Worm (Caenorhabditis elegans): ENCODE data around the gene str-255.

Gene str-255

DNA sequence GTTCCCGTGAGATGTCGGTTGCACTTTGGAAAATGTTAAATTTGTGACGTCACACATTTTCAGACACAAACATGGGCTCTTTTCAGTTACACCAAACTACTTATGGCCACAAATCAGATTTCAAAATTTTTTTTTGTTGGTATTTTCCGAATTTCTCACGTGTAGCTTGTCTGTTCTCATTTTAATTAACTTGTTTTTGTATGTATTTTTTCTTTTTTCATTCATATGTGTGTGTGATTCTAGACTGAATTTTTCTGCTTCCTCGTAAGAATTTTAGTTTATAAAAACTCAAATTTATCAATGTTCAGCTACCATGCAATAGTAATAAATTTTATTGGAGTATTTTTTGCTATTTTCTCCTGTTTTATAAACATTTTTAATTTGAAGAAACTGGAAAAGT, 6.8 kb downstream of the str-255 start, which contains the start of gene srbc-22:
srbc-22 (plus strand) TSS at position 301 of the 400 bp plus-strand sequence.
- TF ChIP-seq hlh-15 (tag; optimal IDR thresholded peaks at IDR 0.05) (no peak), nfya-1 (tag; optimal IDR thresholded peaks at IDR 0.05) (no peak), lin-11 (tag; optimal IDR thresholded peaks at IDR 0.05) (no peak), syd-9 (tag; optimal IDR thresholded peaks at IDR 0.05) (no peak), pag-3 (tag; optimal IDR thresholded peaks at IDR 0.05; ENCODE audit: borderline replicate concordance) (no peak), fkh-10 (GFP tag; optimal IDR thresholded peaks at IDR 0.05) (no peak), elt-2 (tag; optimal IDR thresholded peaks at IDR 0.05) (no peak), sox-2 (GFP tag; IDR thresholded peaks at IDR 0.05) (no peak), npax-4 (tag; optimal IDR thresholded peaks at IDR 0.05) (no peak), ceh-24 (tag; optimal IDR thresholded peaks at IDR 0.05) (no peak), fax-1 (tag; optimal IDR thresholded peaks at IDR 0.05) (no peak), C38D4.7 (GFP tag; optimal IDR thresholded peaks at IDR 0.05) (no peak), tbx-7 (tag; optimal IDR thresholded peaks at IDR 0.05) (no peak), hlh-6 (tag; optimal IDR thresholded peaks at IDR 0.05) (no peak), ztf-16 (tag; optimal IDR thresholded peaks at IDR 0.05) (no peak), ceh-48 (tag; optimal IDR thresholded peaks at IDR 0.05) (no peak), F13H6.1 (tag; optimal IDR thresholded peaks at IDR 0.05) (no peak)

- TF ChIP-seq ama-1 (optimal IDR thresholded peaks at IDR 0.05) (no peak), pat-9 (tag; optimal IDR thresholded peaks at IDR 0.05) (no peak), lim-6 (tag; optimal IDR thresholded peaks at IDR 0.05) (no peak), odd-2 (tag; optimal IDR thresholded peaks at IDR 0.05) (no peak), pha-4 (tag; optimal IDR thresholded peaks at IDR 0.05) (no peak), unc-42 (tag; optimal IDR thresholded peaks at IDR 0.05) (no peak), ahr-1 (tag; optimal IDR thresholded peaks at IDR 0.05) (no peak), K09A11.1 (tag; optimal IDR thresholded peaks at IDR 0.05; ENCODE audit: insufficient read depth) (no peak), tbx-7 (tag; optimal IDR thresholded peaks at IDR 0.05) (no peak)
These were observed 8.4 kb downstream of the str-255 start, which contains the start of gene srbc-21 for ce11 chrV:2155232-2155631. TSS of gene srbc-21 (plus strand) at chrV:2155532.

- no peak for TF ChIP-seq ceh-34 (tag; optimal IDR thresholded peaks at IDR 0.05)
- no peak for TF ChIP-seq unc-42 (tag; optimal IDR thresholded peaks at IDR 0.05)
- no peak for TF ChIP-seq hlh-6 (tag; optimal IDR thresholded peaks at IDR 0.05)
- TF ChIP-seq ceh-14 (tag; optimal IDR thresholded peaks at IDR 0.05) = no peak
- TF ChIP-seq fkh-10 (GFP tag; optimal IDR thresholded peaks at IDR 0.05) = no peak
- TF ChIP-seq pqm-1 (tag; optimal IDR thresholded peaks at IDR 0.05) = no peak
- no peak for TF ChIP-seq sdc-2 (tag; optimal IDR thresholded peaks at IDR 0.05)
These were observed 10.4 kb downstream of the str-255 start, which contains the start of gene srbc-23 for ce11 chrV:2153274-2153673. TSS of gene srbc-23 (plus strand) at chrV:2153574.

ce11 chrV:2151458-2151857, 12.2 kb downstream of the str-255 start, which contains the start of gene srbc-24:
TSS of gene srbc-24 (plus strand) at chrV:2151758.
- TF ChIP-seq ceh-18 (tag; optimal IDR thresholded peaks at IDR 0.05) = no peak
- TF ChIP-seq hlh-6 (tag; optimal IDR thresholded peaks at IDR 0.05) = no peak
- TF ChIP-seq fkh-6 (tag; optimal IDR thresholded peaks at IDR 0.05) = no peak
- no peak for TF ChIP-seq Y22D7AL.16 (tag; optimal IDR thresholded peaks at IDR 0.05)
- no peak for TF ChIP-seq hlh-30 (tag; optimal IDR thresholded peaks at IDR 0.05; ENCODE audit: insufficient read depth)
- TF ChIP-seq pha-2 (tag; optimal IDR thresholded peaks at IDR 0.05) = no peak
- TF ChIP-seq pax-1 (tag; optimal IDR thresholded peaks at IDR 0.05) = no peak
- TF ChIP-seq C38D4.7 (GFP tag; optimal IDR thresholded peaks at IDR 0.05) = no peak
- no peak for TF ChIP-seq nhr-11 (tag; optimal IDR thresholded peaks at IDR 0.05)
- TF ChIP-seq hlh-13 (GFP tag; optimal IDR thresholded peaks at IDR 0.05) = no peak
- TF ChIP-seq K09A11.1 (tag; optimal IDR thresholded peaks at IDR 0.05; ENCODE audit: insufficient read depth) = no peak
- TF ChIP-seq ets-4 (tag; optimal IDR thresholded peaks at IDR 0.05) = no peak
- TF ChIP-seq sdc-2 (tag; optimal IDR thresholded peaks at IDR 0.05) = no peak
